Worm (Caenorhabditis elegans) whole organism, L2 larva: Measurements from ENCODE around the gene par-5.
"Not testable (repeated sequence)": the region's sequence is repeated elsewhere in the genome, so short reads cannot be mapped to it uniquely, and the experiment has no call there.

Source experiments
- C34F6.9 ChIP-seq: fragments of 150-350 bp; optimal IDR thresholded peaks from 2 replicates; lab custom pipeline; 2014; ENCODE audit warnings: missing biosample characterization, missing genetic modification characterization
- F13H6.1 ChIP-seq: sonication (generic microtip); optimal IDR thresholded peaks from 2 replicates; lab custom pipeline; 2016; ENCODE audit warnings: missing genetic modification characterization, missing compliant biosample characterization
- Y55F3AM.14 ChIP-seq: fragments of 200-800 bp; sonication (Bioruptor generic); optimal IDR thresholded peaks from 2 replicates; lab custom pipeline; 2018; ENCODE audit warnings: mild to moderate bottlenecking, missing genetic modification characterization, missing compliant biosample characterization
- ZK546.5 ChIP-seq: sonication (generic microtip); optimal IDR thresholded peaks from 2 replicates; lab custom pipeline; 2017; ENCODE audit warnings: missing biosample characterization, missing genetic modification characterization
- alr-1 ChIP-seq: fragments of 150-350 bp; optimal IDR thresholded peaks from 2 replicates; lab custom pipeline; 2014; ENCODE audit warnings: missing biosample characterization, missing genetic modification characterization
- ama-1 ChIP-seq: fragments of 150-350 bp; optimal IDR thresholded peaks from 2 replicates; lab custom pipeline; 2018; ENCODE audit warnings: inconsistent platforms
- blmp-1 ChIP-seq: sonication (generic microtip); optimal IDR thresholded peaks from 2 replicates; lab custom pipeline; 2017; ENCODE audit warnings: missing genetic modification characterization, mild to moderate bottlenecking, missing compliant biosample characterization, antibody characterized with exemption, moderate library complexity; ENCODE audit not compliant: insufficient read depth
- ceh-16 ChIP-seq: fragments of 150-350 bp; optimal IDR thresholded peaks from 2 replicates; lab custom pipeline; 2014; ENCODE audit warnings: missing biosample characterization, missing genetic modification characterization
- crh-2 ChIP-seq: sonication (generic microtip); optimal IDR thresholded peaks from 2 replicates; lab custom pipeline; 2017; ENCODE audit warnings: missing biosample characterization, missing genetic modification characterization
- dmd-4 ChIP-seq: sonication (generic microtip); optimal IDR thresholded peaks from 2 replicates; lab custom pipeline; 2017; ENCODE audit warnings: missing biosample characterization, missing genetic modification characterization
- egl-27 ChIP-seq: sonication (generic microtip); optimal IDR thresholded peaks from 3 replicates; lab custom pipeline; 2017; ENCODE audit warnings: missing biosample characterization, missing genetic modification reagents, missing genetic modification characterization
- elt-1 ChIP-seq: fragments of 150-350 bp; optimal IDR thresholded peaks from 2 replicates; lab custom pipeline; 2014; ENCODE audit warnings: missing biosample characterization, missing genetic modification characterization
- elt-3 ChIP-seq: sonication (generic microtip); optimal IDR thresholded peaks from 2 replicates; lab custom pipeline; 2017; ENCODE audit warnings: missing biosample characterization, missing genetic modification characterization
- fos-1 ChIP-seq: fragments of 150-350 bp; optimal IDR thresholded peaks from 2 replicates; lab custom pipeline; 2014; ENCODE audit warnings: missing biosample characterization, missing genetic modification characterization
- gmeb-1 ChIP-seq: fragments of 150-350 bp; optimal IDR thresholded peaks from 2 replicates; lab custom pipeline; 2014; ENCODE audit warnings: missing biosample characterization, missing genetic modification characterization
- lin-13 ChIP-seq: fragments of 150-350 bp; optimal IDR thresholded peaks from 2 replicates; lab custom pipeline; 2014; ENCODE audit warnings: missing biosample characterization, missing genetic modification reagents, missing genetic modification characterization
- lsy-2 ChIP-seq, 2 experiments: fragments of 150-350 bp in 1 of 2; sonication (generic microtip) in 1 of 2; optimal IDR thresholded peaks; 2 replicates each; lab custom pipeline; 2014 to 2017; ENCODE audit warnings: missing biosample characterization in 2 of 2, missing genetic modification characterization in 2 of 2
- mab-5 ChIP-seq: fragments of 150-350 bp; optimal IDR thresholded peaks from 2 replicates; lab custom pipeline; 2014; ENCODE audit warnings: missing biosample characterization, missing genetic modification characterization
- mbf-1 ChIP-seq: sonication (generic microtip); optimal IDR thresholded peaks from 2 replicates; lab custom pipeline; 2017; ENCODE audit warnings: missing biosample characterization, missing genetic modification characterization
- mdl-1 ChIP-seq, 2 experiments: fragments of 150-350 bp in 1 of 2; sonication (generic microtip) in 1 of 2; optimal IDR thresholded peaks; 2 replicates each; lab custom pipeline; 2017; ENCODE audit warnings: missing biosample characterization in 2 of 2, missing genetic modification characterization in 2 of 2
- nhr-11 ChIP-seq: fragments of 150-350 bp; optimal IDR thresholded peaks from 2 replicates; lab custom pipeline; 2014; ENCODE audit warnings: missing biosample characterization, missing genetic modification characterization
- nhr-12 ChIP-seq: fragments of 150-350 bp; optimal IDR thresholded peaks from 2 replicates; lab custom pipeline; 2014; ENCODE audit warnings: missing biosample characterization, missing genetic modification characterization
- nhr-129 ChIP-seq: fragments of 150-350 bp; optimal IDR thresholded peaks from 2 replicates; lab custom pipeline; 2014; ENCODE audit warnings: missing biosample characterization, missing genetic modification characterization
- nhr-23 ChIP-seq: fragments of 150-350 bp; optimal IDR thresholded peaks from 2 replicates; lab custom pipeline; 2014; ENCODE audit warnings: missing biosample characterization, missing genetic modification reagents, missing genetic modification characterization
- nhr-237 ChIP-seq: fragments of 150-350 bp; optimal IDR thresholded peaks from 2 replicates; lab custom pipeline; 2014; ENCODE audit warnings: missing biosample characterization, missing genetic modification characterization
- nhr-6 ChIP-seq: fragments of 150-350 bp; optimal IDR thresholded peaks from 2 replicates; lab custom pipeline; 2014; ENCODE audit warnings: missing biosample characterization, missing genetic modification characterization
- nhr-77 ChIP-seq: fragments of 150-350 bp; optimal IDR thresholded peaks from 2 replicates; lab custom pipeline; 2014; ENCODE audit warnings: missing biosample characterization, missing genetic modification characterization
- sem-4 ChIP-seq: fragments of 150-350 bp; optimal IDR thresholded peaks from 2 replicates; lab custom pipeline; 2014; ENCODE audit warnings: missing biosample characterization, missing genetic modification reagents, missing genetic modification characterization
- skn-1 ChIP-seq: sonication (generic microtip); optimal IDR thresholded peaks from 2 replicates; lab custom pipeline; 2017; ENCODE audit warnings: missing biosample characterization, missing genetic modification characterization
- sma-3 ChIP-seq: sonication (generic microtip); optimal IDR thresholded peaks from 2 replicates; lab custom pipeline; 2016; ENCODE audit warnings: missing genetic modification reagents, missing genetic modification characterization, missing compliant biosample characterization
- sma-9 ChIP-seq, 2 experiments: fragments of 150-350 bp in 1 of 2; sonication (generic microtip) in 1 of 2; optimal IDR thresholded peaks; 2 replicates each; lab custom pipeline; 2014 to 2016; ENCODE audit warnings: missing genetic modification characterization in 2 of 2, mild to moderate bottlenecking in 1 of 2, missing biosample characterization in 1 of 2, missing compliant biosample characterization in 1 of 2, missing genetic modification reagents in 1 of 2, moderate library complexity in 1 of 2
- unc-55 ChIP-seq: fragments of 150-350 bp; sonication (generic microtip); optimal IDR thresholded peaks from 3 replicates; lab custom pipeline; 2014; ENCODE audit warnings: missing biosample characterization, missing genetic modification reagents, missing genetic modification characterization
- unc-62 ChIP-seq: fragments of 150-350 bp; optimal IDR thresholded peaks from 2 replicates; lab custom pipeline; 2014; ENCODE audit warnings: missing biosample characterization, missing genetic modification reagents, missing genetic modification characterization
- zag-1 ChIP-seq: fragments of 150-350 bp; optimal IDR thresholded peaks from 2 replicates; lab custom pipeline; 2014; ENCODE audit warnings: missing biosample characterization, missing genetic modification characterization
- ztf-1 ChIP-seq: fragments of 200-800 bp; sonication (Bioruptor generic); conservative IDR thresholded peaks from 2 replicates; pipeline ENCODE4 v1.3.6; 2022; ENCODE audit warnings: missing genetic modification characterization, missing compliant biosample characterization
- ztf-4 ChIP-seq: fragments of 150-350 bp; optimal IDR thresholded peaks from 2 replicates; lab custom pipeline; 2014; ENCODE audit warnings: missing biosample characterization, missing genetic modification characterization

Gene par-5

DNA sequence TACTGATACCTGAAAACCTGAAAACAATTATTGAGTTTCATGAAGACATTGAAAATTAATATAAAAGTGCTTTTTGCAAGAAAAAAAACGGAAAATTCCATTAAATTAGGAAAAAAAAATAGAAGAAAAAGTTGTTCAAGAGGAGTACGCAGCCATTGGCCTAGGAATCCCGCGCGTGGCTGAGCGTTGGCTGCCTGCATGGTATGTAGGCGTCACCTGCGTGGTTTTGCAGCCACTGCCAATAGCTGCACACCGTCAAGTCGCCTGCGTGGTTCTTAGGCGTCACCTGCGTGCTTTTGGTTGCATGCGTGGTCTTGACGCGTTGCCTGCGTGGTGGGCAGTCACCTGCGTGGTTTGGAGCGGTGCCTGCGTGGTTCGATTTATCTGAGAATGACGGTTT, 6.3 kb upstream of the par-5 start, which contains the start of gene M117.6:
M117.6 (minus strand) TSS at position 101 of the 400 bp plus-strand sequence.
- not testable (repeated sequence) for TF ChIP-seq alr-1 (tag; lab: Kevin White, UChicago); elt-3 (tag; lab: Kevin White, UChicago); Y55F3AM.14 (GFP tag; lab: Kevin White, UChicago)

- TF ChIP-seq nhr-12 (tag; lab: Kevin White, UChicago) (no peak), lin-13 (GFP tag; lab: Kevin White, UChicago) (peak; percentile 54), nhr-77 (tag; lab: Kevin White, UChicago) (no peak), unc-55 (GFP tag; lab: Kevin White, UChicago) (peak; percentile 80), ceh-16 (tag; lab: Kevin White, UChicago) (no peak), fos-1 (tag; lab: Kevin White, UChicago) (peak; percentile 19), nhr-237 (tag; lab: Kevin White, UChicago) (no peak), unc-62 (GFP tag; lab: Kevin White, UChicago) (no peak), elt-1 (tag; lab: Kevin White, UChicago) (no peak), crh-2 (tag; lab: Kevin White, UChicago) (peak; percentile 47), ztf-4 (no peak), mdl-1 (tag; optimal IDR thresholded peaks at IDR 0.05; lab: Kevin White, UChicago) (no peak), alr-1 (tag; lab: Kevin White, UChicago) (no peak), F13H6.1 (tag; lab: Kevin White, UChicago) (no peak), sma-9 (GFP tag; optimal IDR thresholded peaks at IDR 0.05; lab: Kevin White, UChicago) (peak; percentile 6), sma-9 (tag; optimal IDR thresholded peaks at IDR 0.05; lab: Kevin White, UChicago) (no peak), lsy-2 (tag; optimal IDR thresholded peaks at IDR 0.05; lab: Kevin White, UChicago) (peak; percentile 16 to 70), C34F6.9 (tag; lab: Kevin White, UChicago) (peak; percentile 53), nhr-11 (tag; lab: Kevin White, UChicago) (no peak), nhr-23 (tag; lab: Kevin White, UChicago) (no peak), egl-27 (tag; lab: Kevin White, UChicago) (no peak), nhr-129 (tag; lab: Kevin White, UChicago) (peak; percentile 56), dmd-4 (tag; lab: Kevin White, UChicago) (no peak), gmeb-1 (tag; lab: Kevin White, UChicago) (peak; percentile 76), ZK546.5 (tag; lab: Kevin White, UChicago) (peak; percentile 14), Y55F3AM.14 (GFP tag; lab: Kevin White, UChicago) (no peak), mab-5 (no peak), skn-1 (tag; lab: Kevin White, UChicago) (no peak), blmp-1 (no peak)
Observed at ce11 chrIV:11822454-11822853, 730 bp upstream of the par-5 start.

ce11 chrIV:11820067-11820913, 1.4 kb downstream of the par-5 start:
- peak; percentile 8 for TF ChIP-seq F13H6.1 (tag; lab: Kevin White, UChicago)
- no peak for TF ChIP-seq ZK546.5 (tag; lab: Kevin White, UChicago)
- TF ChIP-seq mbf-1 (tag; lab: Kevin White, UChicago): no peak
- no peak for TF ChIP-seq ztf-1 (GFP tag; lab: Robert Waterston, UW)
- no peak for TF ChIP-seq sma-3 (GFP tag; lab: Kevin White, UChicago)
- TF ChIP-seq lin-13 (GFP tag; lab: Kevin White, UChicago): peak; percentile 1
- TF ChIP-seq egl-27 (tag; lab: Kevin White, UChicago): no peak
- TF ChIP-seq zag-1 (tag; lab: Kevin White, UChicago): no peak
- TF ChIP-seq sem-4 (tag; lab: Kevin White, UChicago): peak; percentile 5
- TF ChIP-seq nhr-11 (tag; lab: Kevin White, UChicago): no peak
- peak; percentile 43 for TF ChIP-seq crh-2 (tag; lab: Kevin White, UChicago)
- peak; percentile 12 for TF ChIP-seq ama-1 (lab: Kevin White, UChicago)
- peak in 1 of 2 experiments; percentile 14 for TF ChIP-seq lsy-2 (tag; optimal IDR thresholded peaks at IDR 0.05; lab: Kevin White, UChicago)
- TF ChIP-seq nhr-6 (tag; lab: Kevin White, UChicago): no peak
- peak; percentile 8 for TF ChIP-seq C34F6.9 (tag; lab: Kevin White, UChicago)
